Worm (Caenorhabditis elegans): Measurements from ENCODE around the gene arrd-26.

ce11 chrIV:2059011-2059410 lies 7.0 kb upstream of the arrd-26 start, which contains the start of gene R05C11.2:
- TF ChIP-seq ceh-13 (GFP tag; optimal IDR thresholded peaks at IDR 0.05), result no peak
- TF ChIP-seq ceh-36 (tag; optimal IDR thresholded peaks at IDR 0.05), result no peak
- no peak for TF ChIP-seq ama-1 (optimal IDR thresholded peaks at IDR 0.05)
- no peak for TF ChIP-seq sea-1 (GFP tag; conservative IDR thresholded peaks at IDR 0.05)
- no peak for TF ChIP-seq scrt-1 (GFP tag; IDR thresholded peaks at IDR 0.05)
- no peak for TF ChIP-seq flt-1 (GFP tag; IDR thresholded peaks at IDR 0.05)
- no peak for TF ChIP-seq aly-1 (tag; optimal IDR thresholded peaks at IDR 0.05)
- TF ChIP-seq tbx-11 (GFP tag; IDR thresholded peaks at IDR 0.05), result no peak
- TF ChIP-seq hmbx-1 (tag; optimal IDR thresholded peaks at IDR 0.05), result no peak
- TF ChIP-seq hnd-1 (tag; optimal IDR thresholded peaks at IDR 0.05), result no peak
- TF ChIP-seq tbx-37 (GFP tag; conservative IDR thresholded peaks at IDR 0.05), result no peak
- no peak for TF ChIP-seq tra-4 (tag; optimal IDR thresholded peaks at IDR 0.05)
